Worm (Caenorhabditis elegans) whole organism, young adult: Measurements from ENCODE around the gene msp-3.

Experiments used
- F22D6.2 ChIP-seq: sonication (generic microtip); optimal IDR thresholded peaks from 2 replicates; lab custom pipeline; 2016; ENCODE audit warnings: mild to moderate bottlenecking, missing genetic modification characterization, missing compliant biosample characterization
- F23B12.7 ChIP-seq: sonication (generic microtip); optimal IDR thresholded peaks from 2 replicates; lab custom pipeline; 2017; ENCODE audit warnings: missing genetic modification characterization, mild to moderate bottlenecking, missing compliant biosample characterization, antibody characterized with exemption, moderate library complexity; ENCODE audit not compliant: insufficient read depth
- F39B2.1 ChIP-seq: fragments of 200-800 bp; sonication (Bioruptor generic); IDR thresholded peaks from 2 replicates; pipeline ENCODE4 v1.3.6; 2022; ENCODE audit warnings: missing genetic modification reagents, missing genetic modification characterization, missing compliant biosample characterization
- F49E8.2 ChIP-seq: sonication (generic microtip); optimal IDR thresholded peaks from 3 replicates; lab custom pipeline; 2017; ENCODE audit warnings: missing genetic modification characterization, mild to moderate bottlenecking, missing compliant biosample characterization, antibody characterized with exemption, moderate library complexity; ENCODE audit not compliant: insufficient read depth
- F55B11.4 ChIP-seq: sonication (generic microtip); optimal IDR thresholded peaks from 2 replicates; lab custom pipeline; 2016; ENCODE audit warnings: missing compliant biosample characterization, missing genetic modification characterization, borderline replicate concordance; ENCODE audit not compliant: insufficient read depth
- F57A8.1 ChIP-seq: fragments of 200-800 bp; sonication (Bioruptor generic); optimal IDR thresholded peaks from 2 replicates; lab custom pipeline; 2018; ENCODE audit warnings: mild to moderate bottlenecking, missing genetic modification characterization, moderate library complexity, missing compliant biosample characterization
- K12H6.12 ChIP-seq: fragments of 200-800 bp; sonication (Bioruptor generic); optimal IDR thresholded peaks from 2 replicates; lab custom pipeline; 2018; ENCODE audit warnings: mild to moderate bottlenecking, missing genetic modification characterization, missing compliant biosample characterization
- T07F8.4 ChIP-seq: sonication (generic microtip); optimal IDR thresholded peaks from 2 replicates; lab custom pipeline; 2016; ENCODE audit warnings: mild to moderate bottlenecking, missing genetic modification characterization, moderate library complexity, missing compliant biosample characterization
- Y53F4B.3 ChIP-seq: fragments of 200-800 bp; sonication (Bioruptor generic); IDR thresholded peaks from 2 replicates; pipeline ENCODE4 v1.3.6; 2022; ENCODE audit warnings: missing genetic modification reagents, missing genetic modification characterization, missing compliant biosample characterization
- Y53G8AR.9 ChIP-seq: fragments of 200-800 bp; sonication (Bioruptor generic); conservative IDR thresholded peaks from 2 replicates; pipeline ENCODE4 v1.3.6; 2022; ENCODE audit warnings: missing genetic modification reagents, missing genetic modification characterization, missing compliant biosample characterization
- Y95B8A.8 ChIP-seq: fragments of 200-800 bp; sonication (Bioruptor generic); IDR thresholded peaks from 2 replicates; pipeline ENCODE4 v1.3.6; 2022; ENCODE audit warnings: missing genetic modification reagents, missing genetic modification characterization, missing compliant biosample characterization
- ZK185.1 ChIP-seq: sonication (generic microtip); optimal IDR thresholded peaks from 2 replicates; lab custom pipeline; 2016; ENCODE audit warnings: mild to moderate bottlenecking, missing genetic modification characterization, missing compliant biosample characterization; ENCODE audit not compliant: poor library complexity, severe bottlenecking
- akir-1 ChIP-seq: fragments of 200-800 bp; sonication (Bioruptor generic); optimal IDR thresholded peaks from 2 replicates; lab custom pipeline; 2018; ENCODE audit warnings: mild to moderate bottlenecking, missing genetic modification characterization, moderate library complexity, missing compliant biosample characterization
- ama-1 ChIP-seq, 3 experiments: fragments of 150-350 bp in 1 of 3; sonication (generic microtip) in 2 of 3; optimal IDR thresholded peaks; 2 replicates each; lab custom pipeline; 2014 to 2018; ENCODE audit warnings: missing biosample characterization in 2 of 3, missing genetic modification characterization in 2 of 3, missing genetic modification reagents in 2 of 3
- atf-7 ChIP-seq: sonication (generic microtip); optimal IDR thresholded peaks from 2 replicates; lab custom pipeline; 2017; ENCODE audit warnings: mild to moderate bottlenecking, missing genetic modification characterization, missing compliant biosample characterization
- attf-5 ChIP-seq: fragments of 200-800 bp; sonication (Bioruptor generic); optimal IDR thresholded peaks from 2 replicates; lab custom pipeline; 2018; ENCODE audit warnings: mild to moderate bottlenecking, missing genetic modification characterization, missing compliant biosample characterization
- ccch-3 ChIP-seq: fragments of 200-800 bp; sonication (Bioruptor generic); optimal IDR thresholded peaks from 2 replicates; lab custom pipeline; 2018; ENCODE audit warnings: mild to moderate bottlenecking, missing genetic modification characterization, missing compliant biosample characterization
- cebp-1 ChIP-seq, 2 experiments: fragments of 200-800 bp in 1 of 2; sonication (Bioruptor generic) in 1 of 2; sonication (generic microtip) in 1 of 2; IDR thresholded peaks in 1 of 2; optimal IDR thresholded peaks in 1 of 2; 2 replicates each; pipeline versions ENCODE4 v1.3.6 to Lab custom; 2017 to 2022; ENCODE audit warnings: missing compliant biosample characterization in 2 of 2, missing genetic modification characterization in 2 of 2, mild to moderate bottlenecking in 1 of 2, missing genetic modification reagents in 1 of 2, moderate library complexity in 1 of 2
- ekl-4 ChIP-seq: fragments of 200-800 bp; sonication (Bioruptor generic); IDR thresholded peaks from 2 replicates; pipeline ENCODE4 v1.3.6; 2022; ENCODE audit warnings: missing genetic modification reagents, missing genetic modification characterization, missing compliant biosample characterization
- ets-4 ChIP-seq: fragments of 200-800 bp; sonication (Bioruptor generic); optimal IDR thresholded peaks from 2 replicates; lab custom pipeline; 2018; ENCODE audit warnings: mild to moderate bottlenecking, missing genetic modification characterization, missing compliant biosample characterization
- fkh-3 ChIP-seq: sonication (generic microtip); optimal IDR thresholded peaks from 2 replicates; lab custom pipeline; 2016; ENCODE audit warnings: mild to moderate bottlenecking, missing genetic modification characterization, missing compliant biosample characterization
- gei-17 ChIP-seq: fragments of 200-800 bp; sonication (Bioruptor generic); optimal IDR thresholded peaks from 2 replicates; lab custom pipeline; 2018; ENCODE audit warnings: mild to moderate bottlenecking, missing genetic modification characterization, missing compliant biosample characterization
- hlh-26 ChIP-seq: fragments of 200-800 bp; sonication (Bioruptor generic); conservative IDR thresholded peaks from 2 replicates; pipeline ENCODE4 v1.3.6; 2022; ENCODE audit warnings: missing genetic modification reagents, missing genetic modification characterization, missing compliant biosample characterization
- let-526 ChIP-seq: fragments of 200-800 bp; sonication (Bioruptor generic); IDR thresholded peaks from 2 replicates; pipeline ENCODE4 v1.3.6; 2022; ENCODE audit warnings: missing genetic modification reagents, missing genetic modification characterization, missing compliant biosample characterization
- let-607 ChIP-seq, 2 experiments: fragments of 200-800 bp in 1 of 2; sonication (Bioruptor generic) in 1 of 2; sonication (generic microtip) in 1 of 2; optimal IDR thresholded peaks; 2 replicates each; lab custom pipeline; 2016 to 2018; ENCODE audit warnings: mild to moderate bottlenecking in 2 of 2, missing compliant biosample characterization in 2 of 2, missing genetic modification characterization in 2 of 2, moderate library complexity in 2 of 2, missing genotype in 1 of 2
- lin-35 ChIP-seq, 3 experiments: fragments of 150-350 bp in 2 of 3; sonication (generic microtip) in 1 of 3; optimal IDR thresholded peaks; 2 replicates each; lab custom pipeline; 2014 to 2018; ENCODE audit warnings: missing biosample characterization in 3 of 3, missing genetic modification characterization in 3 of 3, missing genetic modification reagents in 3 of 3
- lir-1 ChIP-seq: fragments of 200-800 bp; sonication (Bioruptor generic); conservative IDR thresholded peaks from 2 replicates; pipeline ENCODE4 v1.3.6; 2022; ENCODE audit warnings: missing genetic modification reagents, missing genetic modification characterization, missing compliant biosample characterization
- lsy-27 ChIP-seq: sonication (generic microtip); optimal IDR thresholded peaks from 2 replicates; lab custom pipeline; 2017; ENCODE audit warnings: missing genetic modification characterization, mild to moderate bottlenecking, missing compliant biosample characterization, antibody characterized with exemption, missing genotype, borderline replicate concordance; ENCODE audit not compliant: insufficient read depth
- madf-3 ChIP-seq: fragments of 200-800 bp; sonication (Bioruptor generic); IDR thresholded peaks from 2 replicates; pipeline ENCODE4 v1.3.6; 2022; ENCODE audit warnings: missing genetic modification reagents, missing genetic modification characterization, missing compliant biosample characterization
- madf-6 ChIP-seq: fragments of 200-800 bp; sonication (Bioruptor generic); IDR thresholded peaks from 2 replicates; pipeline ENCODE4 v1.3.6; 2022; ENCODE audit warnings: missing genetic modification reagents, missing genetic modification characterization, missing compliant biosample characterization
- mel-28 ChIP-seq: sonication (generic microtip); optimal IDR thresholded peaks from 2 replicates; lab custom pipeline; 2016; ENCODE audit warnings: borderline replicate concordance, mild to moderate bottlenecking, missing genetic modification characterization, missing compliant biosample characterization
- mxl-1 ChIP-seq: sonication (generic microtip); optimal IDR thresholded peaks from 2 replicates; lab custom pipeline; 2016; ENCODE audit warnings: missing genetic modification characterization, missing compliant biosample characterization
- nfya-2 ChIP-seq: fragments of 200-800 bp; sonication (Bioruptor generic); IDR thresholded peaks from 2 replicates; pipeline ENCODE4 v1.3.6; 2022; ENCODE audit warnings: missing genetic modification reagents, missing genetic modification characterization, missing compliant biosample characterization
- nfyb-1 ChIP-seq: fragments of 200-800 bp; sonication (Bioruptor generic); IDR thresholded peaks from 2 replicates; pipeline ENCODE4 v1.3.6; 2022; ENCODE audit warnings: missing genetic modification reagents, missing genetic modification characterization, missing compliant biosample characterization
- nhr-27 ChIP-seq: fragments of 200-800 bp; sonication (Bioruptor generic); optimal IDR thresholded peaks from 2 replicates; lab custom pipeline; 2018; ENCODE audit warnings: mild to moderate bottlenecking, missing genetic modification characterization, moderate library complexity, missing compliant biosample characterization
- pbrm-1 ChIP-seq: fragments of 200-800 bp; sonication (Bioruptor generic); IDR thresholded peaks from 2 replicates; pipeline ENCODE4 v1.3.6; 2022; ENCODE audit warnings: missing genetic modification reagents, missing genetic modification characterization, missing compliant biosample characterization
- sea-2 ChIP-seq: fragments of 200-800 bp; sonication (Bioruptor generic); IDR thresholded peaks from 2 replicates; pipeline ENCODE4 v1.3.6; 2022; ENCODE audit warnings: missing genetic modification characterization, missing compliant biosample characterization
- snpc-1.3 ChIP-seq: sonication (generic microtip); optimal IDR thresholded peaks from 2 replicates; lab custom pipeline; 2017; ENCODE audit warnings: missing genetic modification characterization, mild to moderate bottlenecking, missing compliant biosample characterization, antibody characterized with exemption, moderate library complexity, missing genotype, missing genetic modification reagents; ENCODE audit not compliant: insufficient read depth
- tbx-9 ChIP-seq: sonication (generic microtip); optimal IDR thresholded peaks from 2 replicates; lab custom pipeline; 2016; ENCODE audit warnings: borderline replicate concordance, missing genetic modification characterization, inconsistent platforms, missing compliant biosample characterization
- tlf-1 ChIP-seq: fragments of 200-800 bp; sonication (Bioruptor generic); optimal IDR thresholded peaks from 2 replicates; lab custom pipeline; 2018; ENCODE audit warnings: mild to moderate bottlenecking, missing genetic modification characterization, missing compliant biosample characterization
- unc-130 ChIP-seq: sonication (generic microtip); optimal IDR thresholded peaks from 2 replicates; lab custom pipeline; 2016; ENCODE audit warnings: missing genetic modification reagents, missing genetic modification characterization, missing compliant biosample characterization
- unc-62 ChIP-seq: fragments of 150-350 bp; optimal IDR thresholded peaks from 2 replicates; lab custom pipeline; 2014; ENCODE audit warnings: missing biosample characterization, missing genetic modification reagents, missing genetic modification characterization
- xnd-1 ChIP-seq: sonication (generic microtip); optimal IDR thresholded peaks from 2 replicates; lab custom pipeline; 2016; ENCODE audit warnings: missing genotype, missing genetic modification reagents, missing genetic modification characterization, missing compliant biosample characterization
- ztf-22 ChIP-seq: fragments of 200-800 bp; sonication (Bioruptor generic); optimal IDR thresholded peaks from 2 replicates; lab custom pipeline; 2018; ENCODE audit warnings: mild to moderate bottlenecking, missing genetic modification characterization, moderate library complexity, missing compliant biosample characterization
- ztf-3 ChIP-seq: fragments of 200-800 bp; sonication (Bioruptor generic); optimal IDR thresholded peaks from 2 replicates; lab custom pipeline; 2018; ENCODE audit warnings: mild to moderate bottlenecking, missing genetic modification characterization, missing compliant biosample characterization
- ztf-6 ChIP-seq: fragments of 200-800 bp; sonication (Bioruptor generic); IDR thresholded peaks from 2 replicates; pipeline ENCODE4 v1.3.6; 2022; ENCODE audit warnings: missing genetic modification reagents, missing genetic modification characterization, missing compliant biosample characterization

The msp-3 gene

DNA sequence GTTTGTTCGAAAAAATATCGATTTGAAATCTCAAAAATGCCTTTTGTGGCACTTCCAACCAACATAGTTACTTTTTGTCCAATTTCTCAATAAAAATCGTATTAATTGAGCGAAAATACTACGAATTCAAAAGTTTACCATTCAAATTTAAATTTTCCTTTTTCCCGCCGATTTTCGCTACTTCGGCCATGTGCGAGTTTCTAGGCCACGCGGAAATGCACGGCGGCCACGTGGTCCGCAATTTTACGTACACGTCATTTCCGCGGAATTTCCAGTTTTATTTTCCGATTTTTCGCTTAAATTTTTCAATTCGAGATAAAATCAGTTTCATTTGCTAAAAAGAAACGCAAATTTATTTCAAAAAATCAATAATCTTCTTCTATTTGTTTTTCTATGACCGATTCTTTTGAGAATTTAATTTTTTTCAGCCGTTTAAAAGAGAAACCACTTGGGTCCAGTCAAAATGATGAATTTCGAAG lies 46.1 kb downstream of the msp-3 start, which contains the start of gene eas-1:
TSS of gene eas-1 (plus strand) at position 429 of the 479 bp plus-strand sequence.
- TF ChIP-seq pbrm-1 (GFP tag; lab: Robert Waterston, UW), result peak; percentile 53; the same call in 1 of the 2 replicates
- peak; percentile 58 for TF ChIP-seq akir-1
- TF ChIP-seq lir-1 (GFP tag; lab: Robert Waterston, UW), result peak; percentile 79
- TF ChIP-seq ets-4 (GFP tag; lab: Kevin White, UChicago), result no peak
- TF ChIP-seq tlf-1, result peak; percentile 20
- no peak for TF ChIP-seq cebp-1 (GFP tag; IDR thresholded peaks at IDR 0.05; lab: Robert Waterston, UW)
- TF ChIP-seq cebp-1 (tag; optimal IDR thresholded peaks at IDR 0.05; lab: Kevin White, UChicago), result no peak
- TF ChIP-seq gei-17 (GFP tag; lab: Kevin White, UChicago), result no peak
- TF ChIP-seq nhr-27 (tag; lab: Kevin White, UChicago), result no peak
- no peak for TF ChIP-seq lsy-27
- TF ChIP-seq F23B12.7, result peak; percentile 39
- peak; percentile 8 for TF ChIP-seq F22D6.2 (tag; lab: Kevin White, UChicago)
- TF ChIP-seq lin-35 (GFP tag; optimal IDR thresholded peaks at IDR 0.05; lab: Kevin White, UChicago), result peak in 2 of 3 experiments; percentile 46 to 91
- no peak for TF ChIP-seq mel-28 (tag; lab: Kevin White, UChicago)
- TF ChIP-seq F39B2.1 (GFP tag; lab: Robert Waterston, UW), result no peak
- no peak for TF ChIP-seq fkh-3
- no peak for TF ChIP-seq hlh-26 (GFP tag; lab: Robert Waterston, UW)
- TF ChIP-seq mxl-1, result no peak
- peak; percentile 50 for TF ChIP-seq K12H6.12 (tag; lab: Kevin White, UChicago)
- no peak for TF ChIP-seq sea-2 (GFP tag; lab: Robert Waterston, UW)
- TF ChIP-seq snpc-1.3, result no peak
- peak; percentile 70 for TF ChIP-seq unc-130 (GFP tag; lab: Kevin White, UChicago)
- TF ChIP-seq Y53G8AR.9 (GFP tag; lab: Robert Waterston, UW), result no peak
- no peak for TF ChIP-seq ztf-6 (GFP tag; lab: Robert Waterston, UW)
- TF ChIP-seq xnd-1, result peak; percentile 21
- no peak for TF ChIP-seq F49E8.2 (tag; lab: Kevin White, UChicago)
- TF ChIP-seq ZK185.1, result peak; percentile 84
- TF ChIP-seq ztf-3, result no peak
- no peak for TF ChIP-seq Y95B8A.8
- no peak for TF ChIP-seq nfya-2 (GFP tag; lab: Robert Waterston, UW)
- peak; percentile 76 for TF ChIP-seq attf-5 (GFP tag; lab: Kevin White, UChicago)
- TF ChIP-seq tbx-9 (tag; lab: Kevin White, UChicago), result no peak
- no peak for TF ChIP-seq unc-62
- TF ChIP-seq ekl-4 (GFP tag; lab: Robert Waterston, UW), result no peak
- TF ChIP-seq ama-1 (optimal IDR thresholded peaks at IDR 0.05; lab: Kevin White, UChicago), result no peak
- no peak for TF ChIP-seq ama-1 (GFP tag; optimal IDR thresholded peaks at IDR 0.05; lab: Kevin White, UChicago)
- TF ChIP-seq let-526 (GFP tag; lab: Robert Waterston, UW), result peak; percentile 73; the same call in 1 of the 2 replicates
- TF ChIP-seq F57A8.1, result no peak
- no peak for TF ChIP-seq ztf-22 (GFP tag; lab: Kevin White, UChicago)
- TF ChIP-seq madf-6 (GFP tag; lab: Robert Waterston, UW), result peak; percentile 69
- TF ChIP-seq let-607 (tag; optimal IDR thresholded peaks at IDR 0.05; lab: Kevin White, UChicago), result peak; percentile 93 to 97
- no peak for TF ChIP-seq nfyb-1
- peak; percentile 73 for TF ChIP-seq atf-7
- TF ChIP-seq F55B11.4 (tag; lab: Kevin White, UChicago), result no peak
- no peak for TF ChIP-seq T07F8.4 (tag; lab: Kevin White, UChicago)
- no peak for TF ChIP-seq madf-3 (GFP tag; lab: Robert Waterston, UW)
- TF ChIP-seq Y53F4B.3, result no peak
- peak; percentile 37 for TF ChIP-seq ccch-3
